Worm (Caenorhabditis elegans): Measurements from ENCODE around the gene prdm-14.

Gene prdm-14

DNA sequence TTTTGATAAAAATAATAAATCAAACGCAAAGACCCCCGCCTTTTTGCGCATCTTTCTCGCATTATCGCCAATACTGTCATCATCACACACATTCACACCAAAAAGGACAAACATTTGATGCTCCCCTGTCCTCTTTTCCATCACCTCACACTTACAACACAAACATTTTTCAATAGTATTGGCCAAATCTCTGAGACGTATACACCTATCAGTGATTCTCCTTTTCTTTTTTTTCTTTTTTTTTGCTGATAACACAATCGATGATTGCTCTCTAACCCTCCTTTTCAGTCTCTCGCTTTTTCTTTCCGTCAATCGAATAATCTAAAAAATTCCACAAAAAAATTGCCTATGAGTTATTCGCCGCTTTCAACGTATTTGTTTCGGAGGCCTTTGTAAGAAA, 50.8 kb downstream of the prdm-14 start:
- no peak for TF ChIP-seq unc-55 (GFP tag; optimal IDR thresholded peaks at IDR 0.05)
- peak; percentile 3 for TF ChIP-seq sma-9 (GFP tag; optimal IDR thresholded peaks at IDR 0.05)
- TF ChIP-seq sma-9 (tag; optimal IDR thresholded peaks at IDR 0.05) = no peak
- TF ChIP-seq Y55F3AM.14 (GFP tag; optimal IDR thresholded peaks at IDR 0.05) = no peak
- TF ChIP-seq snpc-4 (tag; optimal IDR thresholded peaks at IDR 0.05) = no peak
- TF ChIP-seq nhr-25 (tag; optimal IDR thresholded peaks at IDR 0.05) = no peak
- TF ChIP-seq aly-2 (tag; optimal IDR thresholded peaks at IDR 0.05) = no peak
- TF ChIP-seq nhr-129 (tag; optimal IDR thresholded peaks at IDR 0.05) = no peak
- TF ChIP-seq nhr-237 (tag; optimal IDR thresholded peaks at IDR 0.05) = no peak
- TF ChIP-seq C34F6.9 (tag; optimal IDR thresholded peaks at IDR 0.05) = no peak
- TF ChIP-seq crh-2 (tag; optimal IDR thresholded peaks at IDR 0.05) = peak; percentile 38
- no peak for TF ChIP-seq egl-27 (tag; optimal IDR thresholded peaks at IDR 0.05)
- TF ChIP-seq peb-1 (tag; optimal IDR thresholded peaks at IDR 0.05) = no peak
- no peak for TF ChIP-seq sem-4 (tag; optimal IDR thresholded peaks at IDR 0.05)
- no peak for TF ChIP-seq ama-1 (optimal IDR thresholded peaks at IDR 0.05)
- TF ChIP-seq R02D3.7 (tag; optimal IDR thresholded peaks at IDR 0.05) = no peak
- TF ChIP-seq mab-5 (tag; optimal IDR thresholded peaks at IDR 0.05) = no peak
- TF ChIP-seq skn-1 (tag; optimal IDR thresholded peaks at IDR 0.05) = no peak
- peak; percentile 2 for TF ChIP-seq gmeb-1 (tag; optimal IDR thresholded peaks at IDR 0.05)
- TF ChIP-seq nhr-12 (tag; optimal IDR thresholded peaks at IDR 0.05) = no peak
- TF ChIP-seq unc-62 (GFP tag; optimal IDR thresholded peaks at IDR 0.05) = no peak
- no peak for TF ChIP-seq zag-1 (tag; optimal IDR thresholded peaks at IDR 0.05)
- no peak for TF ChIP-seq mdl-1 (tag; optimal IDR thresholded peaks at IDR 0.05)
- no peak for TF ChIP-seq nhr-10 (tag; optimal IDR thresholded peaks at IDR 0.05)
- TF ChIP-seq fos-1 (tag; optimal IDR thresholded peaks at IDR 0.05) = peak; percentile 89
- no peak for TF ChIP-seq ZK546.5 (tag; optimal IDR thresholded peaks at IDR 0.05)
- no peak for TF ChIP-seq ztf-4 (tag; optimal IDR thresholded peaks at IDR 0.05)

Measured in whole organism, L2 larva.